Fruit fly (Drosophila melanogaster) whole organism, prepupa: ENCODE results near the gene CG1638.

ENCODE experiments used
- CG11294 ChIP-seq: fragments of 200-800 bp; sonication (Bioruptor generic); IDR thresholded peaks from 2 replicates; pipeline ENCODE4 v1.3.6; 2022; ENCODE audit warnings: missing biosample characterization, missing genetic modification characterization
- CG15336 ChIP-seq: fragments of 200-800 bp; sonication (Bioruptor generic); IDR thresholded peaks from 2 replicates; pipeline ENCODE4 v1.3.6; 2022; ENCODE audit warnings: missing biosample characterization, missing genetic modification characterization
- CG31627 ChIP-seq: fragments of 200-800 bp; sonication (Bioruptor generic); optimal IDR thresholded peaks from 3 replicates; lab custom pipeline; 2016; ENCODE audit warnings: missing biosample characterization, missing genetic modification characterization
- CG32006 ChIP-seq: fragments of 200-800 bp; sonication (Bioruptor generic); optimal IDR thresholded peaks from 3 replicates; lab custom pipeline; 2017; ENCODE audit warnings: missing biosample characterization, mild to moderate bottlenecking, missing genetic modification characterization
- CG34406 ChIP-seq: fragments of 200-800 bp; sonication (Bioruptor generic); optimal IDR thresholded peaks from 3 replicates; lab custom pipeline; 2016; ENCODE audit warnings: missing biosample characterization, missing genetic modification characterization
- CG3919 ChIP-seq: fragments of 200-800 bp; sonication (Bioruptor generic); optimal IDR thresholded peaks from 3 replicates; lab custom pipeline; 2016; ENCODE audit warnings: missing biosample characterization, missing genetic modification characterization
- CG6163 ChIP-seq: fragments of 200-800 bp; sonication (Bioruptor generic); IDR thresholded peaks from 3 replicates; pipeline ENCODE4 v1.3.6; 2022; ENCODE audit warnings: missing biosample characterization, missing genetic modification characterization
- CG6808 ChIP-seq: fragments of 200-800 bp; sonication (Bioruptor generic); optimal IDR thresholded peaks from 3 replicates; lab custom pipeline; 2017; ENCODE audit warnings: missing biosample characterization, missing genetic modification characterization, mild to moderate bottlenecking, moderate library complexity, missing genetic modification reagents
- CG6854 ChIP-seq: fragments of 200-800 bp; sonication (Bioruptor generic); optimal IDR thresholded peaks from 2 replicates; lab custom pipeline; 2017; ENCODE audit warnings: missing biosample characterization, mild to moderate bottlenecking, missing genetic modification characterization
- CG8119 ChIP-seq: fragments of 200-800 bp; sonication (Bioruptor generic); IDR thresholded peaks from 3 replicates; pipeline ENCODE4 v1.3.6; 2022; ENCODE audit warnings: missing biosample characterization, missing genetic modification characterization
- CG8319 ChIP-seq: fragments of 200-800 bp; sonication (Bioruptor generic); optimal IDR thresholded peaks from 3 replicates; lab custom pipeline; 2016; ENCODE audit warnings: missing biosample characterization, missing genetic modification characterization
- CG9139 ChIP-seq: fragments of 200-800 bp; sonication (Bioruptor generic); optimal IDR thresholded peaks from 3 replicates; lab custom pipeline; 2017; ENCODE audit warnings: missing biosample characterization, mild to moderate bottlenecking, missing genetic modification characterization
- Eip75B ChIP-seq: fragments of 200-800 bp; sonication (Bioruptor generic); optimal IDR thresholded peaks from 3 replicates; lab custom pipeline; 2016; ENCODE audit warnings: missing biosample characterization, missing genetic modification characterization
- Eip78C ChIP-seq: fragments of 200-800 bp; sonication (Bioruptor generic); peaks from one replicate; lab custom pipeline; 2016; ENCODE audit warnings: missing biosample characterization, missing genetic modification characterization
- Ets21C ChIP-seq: fragments of 200-800 bp; sonication (Bioruptor generic); optimal IDR thresholded peaks from 3 replicates; lab custom pipeline; 2016; ENCODE audit warnings: missing biosample characterization, missing genetic modification characterization
- Gug ChIP-seq: fragments of 200-800 bp; sonication (Bioruptor generic); IDR thresholded peaks from 2 replicates; pipeline ENCODE4 v1.3.6; 2022; ENCODE audit warnings: missing biosample characterization, missing genetic modification characterization
- Hr4 ChIP-seq: fragments of 200-800 bp; sonication (Bioruptor generic); optimal IDR thresholded peaks from 3 replicates; lab custom pipeline; 2016; ENCODE audit warnings: missing biosample characterization, missing genetic modification characterization
- Met ChIP-seq: fragments of 200-800 bp; sonication (Bioruptor generic); optimal IDR thresholded peaks from 3 replicates; lab custom pipeline; 2016; ENCODE audit warnings: missing biosample characterization, missing genetic modification characterization
- OdsH ChIP-seq: fragments of 200-800 bp; sonication (Bioruptor generic); optimal IDR thresholded peaks from 3 replicates; lab custom pipeline; 2016; ENCODE audit warnings: missing biosample characterization, missing genetic modification characterization
- Smox ChIP-seq: fragments of 200-800 bp; sonication (Bioruptor generic); optimal IDR thresholded peaks from 3 replicates; lab custom pipeline; 2016; ENCODE audit warnings: missing biosample characterization, missing genetic modification characterization
- Sox14 ChIP-seq: fragments of 200-800 bp; sonication (Bioruptor generic); optimal IDR thresholded peaks from 3 replicates; lab custom pipeline; 2016; ENCODE audit warnings: missing biosample characterization, missing genetic modification characterization
- cyc ChIP-seq: fragments of 200-800 bp; sonication (Bioruptor generic); optimal IDR thresholded peaks from 3 replicates; lab custom pipeline; 2016; ENCODE audit warnings: missing biosample characterization, missing genetic modification characterization
- esn ChIP-seq: fragments of 200-800 bp; sonication (Bioruptor generic); optimal IDR thresholded peaks from 2 replicates; lab custom pipeline; 2016; ENCODE audit warnings: missing biosample characterization, mild to moderate bottlenecking, missing genetic modification characterization, moderate library complexity
- fkh ChIP-seq: fragments of 200-800 bp; sonication (Bioruptor generic); optimal IDR thresholded peaks from 3 replicates; lab custom pipeline; 2017; ENCODE audit warnings: missing biosample characterization, mild to moderate bottlenecking, missing genetic modification characterization, moderate library complexity
- lz ChIP-seq: fragments of 200-800 bp; sonication (Bioruptor generic); optimal IDR thresholded peaks from 3 replicates; lab custom pipeline; 2016; ENCODE audit warnings: missing biosample characterization, missing genetic modification characterization
- net ChIP-seq: fragments of 200-800 bp; sonication (Bioruptor generic); optimal IDR thresholded peaks from 3 replicates; lab custom pipeline; 2016; ENCODE audit warnings: missing biosample characterization, missing genetic modification characterization
- salr ChIP-seq, 2 experiments: fragments of 200-800 bp; sonication (Bioruptor generic); optimal IDR thresholded peaks; 3 replicates each; lab custom pipeline; 2016 to 2018; ENCODE audit warnings: missing biosample characterization in 2 of 2, missing genetic modification characterization in 2 of 2, mild to moderate bottlenecking in 1 of 2
- spab ChIP-seq: fragments of 200-800 bp; sonication (Bioruptor generic); optimal IDR thresholded peaks from 2 replicates; lab custom pipeline; 2017; ENCODE audit warnings: missing biosample characterization, mild to moderate bottlenecking, missing genetic modification characterization, missing genetic modification reagents
- ss ChIP-seq, 2 experiments: fragments of 200-800 bp; sonication (Bioruptor generic); optimal IDR thresholded peaks; 2 replicates in 1 of 2; 3 replicates in 1 of 2; lab custom pipeline; 2017 to 2018; ENCODE audit warnings: mild to moderate bottlenecking in 2 of 2, missing biosample characterization in 2 of 2, missing genetic modification characterization in 2 of 2, moderate library complexity in 1 of 2
- svp ChIP-seq: fragments of 200-800 bp; sonication (Bioruptor generic); peaks from one replicate; lab custom pipeline; 2016; ENCODE audit warnings: missing biosample characterization, missing genetic modification characterization
- topi ChIP-seq: fragments of 200-800 bp; sonication (Bioruptor generic); optimal IDR thresholded peaks from 3 replicates; lab custom pipeline; 2016; ENCODE audit warnings: missing biosample characterization, missing genetic modification characterization
- vri ChIP-seq: fragments of 200-800 bp; sonication (Bioruptor generic); optimal IDR thresholded peaks from 3 replicates; lab custom pipeline; 2016; ENCODE audit warnings: missing biosample characterization, mild to moderate bottlenecking, missing genetic modification characterization

Gene CG1638

DNA sequence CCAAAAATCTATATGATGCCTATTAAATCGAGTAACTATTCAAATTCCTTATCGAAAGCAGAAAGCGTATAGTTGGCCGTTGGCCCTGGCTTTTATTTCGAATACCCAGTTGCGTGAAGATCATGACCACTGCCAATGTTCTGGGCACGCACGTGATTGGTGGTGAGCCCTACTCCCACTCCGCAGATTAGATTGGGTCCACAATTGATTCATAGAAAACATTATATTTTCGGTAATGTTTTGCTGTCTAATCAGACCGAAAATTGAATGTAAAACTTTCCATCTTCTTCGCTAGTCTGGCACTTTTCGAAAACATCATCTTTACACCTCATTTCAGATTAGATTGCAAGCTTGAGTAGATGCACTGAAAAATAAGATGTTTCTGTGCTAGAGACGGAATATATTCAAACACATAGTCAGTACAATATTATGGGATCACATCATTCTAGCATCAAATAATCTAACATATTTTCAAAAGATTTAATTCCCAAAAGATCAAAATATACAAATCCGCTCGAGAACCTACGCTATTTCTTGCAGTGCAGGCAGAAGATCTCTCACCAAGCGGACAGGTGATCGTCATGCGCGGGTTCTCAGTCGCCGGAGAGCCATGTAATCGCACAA, 2.0 kb downstream of the CG1638 start, which contains the start of gene CG1774 (continued):
- TF ChIP-seq Eip75B (GFP tag; lab: Kevin White, UChicago) (peak; percentile 53), CG3919 (GFP tag; lab: Kevin White, UChicago) (no peak), CG6163 (GFP tag; lab: Robert Waterston, UW) (peak; percentile 76; the same call in 2 of the 3 replicates), OdsH (GFP tag; lab: Kevin White, UChicago) (no peak), Hr4 (GFP tag; lab: Kevin White, UChicago) (no peak), CG15336 (GFP tag; lab: Robert Waterston, UW) (peak; percentile 79), CG31627 (GFP tag; lab: Kevin White, UChicago) (peak; percentile 70), cyc (GFP tag; lab: Kevin White, UChicago) (peak; percentile 66), esn (GFP tag; lab: Kevin White, UChicago) (peak; percentile 64), lz (GFP tag; lab: Kevin White, UChicago) (peak; percentile 71), CG9139 (GFP tag; lab: Kevin White, UChicago) (no peak), Met (GFP tag; lab: Kevin White, UChicago) (peak; percentile 58), CG8119 (GFP tag; lab: Robert Waterston, UW) (peak; percentile 59), salr (GFP tag; optimal IDR thresholded peaks at IDR 0.05; lab: Kevin White, UChicago) (no peak), CG34406 (GFP tag; lab: Kevin White, UChicago) (peak; percentile 28), CG11294 (GFP tag; lab: Robert Waterston, UW) (peak; percentile 60; the same call in 1 of the 2 replicates), net (GFP tag; lab: Kevin White, UChicago) (no peak)

- no peak for TF ChIP-seq CG3919 (GFP tag; lab: Kevin White, UChicago)
- peak; percentile 52 for TF ChIP-seq CG6808
- TF ChIP-seq CG9139 (GFP tag; lab: Kevin White, UChicago), result no peak
- peak; percentile 39 for TF ChIP-seq fkh (GFP tag; lab: Kevin White, UChicago)
- peak; percentile 5 for TF ChIP-seq vri (GFP tag; lab: Kevin White, UChicago)
- TF ChIP-seq svp, result peak; percentile 83
- TF ChIP-seq esn (GFP tag; lab: Kevin White, UChicago), result peak; percentile 23
- TF ChIP-seq CG8319 (GFP tag; lab: Kevin White, UChicago), result no peak
- peak; percentile 63 for TF ChIP-seq Eip78C (GFP tag; lab: Kevin White, UChicago)
- TF ChIP-seq Sox14 (GFP tag; lab: Kevin White, UChicago), result peak; percentile 41
- TF ChIP-seq topi (GFP tag; lab: Kevin White, UChicago), result no peak
- peak; percentile 59 for TF ChIP-seq CG6854 (GFP tag; lab: Kevin White, UChicago)
These were observed 5.9 kb downstream of the CG1638 start, which contains the start of gene RpL6 for dm6 chr3R:31596071-31596883. RpL6 (minus strand) TSS chr3R:31596204.

- no peak for TF ChIP-seq Sox14 (GFP tag; lab: Kevin White, UChicago)
- no peak for TF ChIP-seq Ets21C (GFP tag; lab: Kevin White, UChicago)
- no peak for TF ChIP-seq Smox (GFP tag; lab: Kevin White, UChicago)
- TF ChIP-seq CG34406 (GFP tag; lab: Kevin White, UChicago), result no peak
- no peak for TF ChIP-seq Gug (GFP tag; lab: Robert Waterston, UW)
- TF ChIP-seq spab (GFP tag; lab: Kevin White, UChicago), result no peak
- TF ChIP-seq CG32006, result no peak
- TF ChIP-seq ss (GFP tag; optimal IDR thresholded peaks at IDR 0.05; lab: Kevin White, UChicago), result no peak
- no peak for TF ChIP-seq Eip75B (GFP tag; lab: Kevin White, UChicago)
These were observed 7.5 kb downstream of the CG1638 start for dm6 chr3R:31597736-31598431.
